Fruit fly (Drosophila melanogaster) whole organism, embryonic: ENCODE results near the gene CG9673.

ENCODE experiments used
- CG10654 ChIP-seq: fragments of 200-800 bp; sonication (Bioruptor generic); optimal IDR thresholded peaks from 2 replicates; lab custom pipeline; 2016; ENCODE audit warnings: missing biosample characterization, missing genetic modification characterization
- CG11560 ChIP-seq: fragments of 200-800 bp; sonication (Bioruptor generic); IDR thresholded peaks from 3 replicates; pipeline ENCODE4 v1.3.6; 2022; ENCODE audit warnings: missing biosample characterization, missing genetic modification characterization
- CG13424 ChIP-seq: fragments of 200-800 bp; sonication (Bioruptor generic); optimal IDR thresholded peaks from 2 replicates; lab custom pipeline; 2019; ENCODE audit warnings: missing biosample characterization, mild to moderate bottlenecking, missing genetic modification characterization, moderate library complexity
- CG15514 ChIP-seq: fragments of 200-800 bp; sonication (Bioruptor generic); optimal IDR thresholded peaks from 3 replicates; lab custom pipeline; 2017; ENCODE audit warnings: missing biosample characterization, missing genetic modification characterization, mild to moderate bottlenecking, moderate library complexity, missing genetic modification reagents
- CG17328 ChIP-seq: fragments of 200-800 bp; sonication (Bioruptor generic); IDR thresholded peaks from 2 replicates; pipeline ENCODE4 v1.3.6; 2022; ENCODE audit warnings: missing biosample characterization, missing genetic modification characterization
- CG17568 ChIP-seq: fragments of 200-800 bp; sonication (Bioruptor generic); optimal IDR thresholded peaks from 2 replicates; lab custom pipeline; 2018; ENCODE audit warnings: missing biosample characterization, mild to moderate bottlenecking, missing genetic modification characterization, moderate library complexity
- CG2712 ChIP-seq: fragments of 200-800 bp; optimal IDR thresholded peaks from 3 replicates; lab custom pipeline; 2019; ENCODE audit warnings: missing biosample characterization, mild to moderate bottlenecking, missing genetic modification characterization, moderate library complexity
- CG31224 ChIP-seq: fragments of 200-800 bp; sonication (Bioruptor generic); IDR thresholded peaks from 2 replicates; pipeline ENCODE4 v1.3.6; 2022; ENCODE audit warnings: missing biosample characterization, missing genetic modification characterization
- CG31441 ChIP-seq: fragments of 200-800 bp; sonication (Bioruptor generic); IDR thresholded peaks from 2 replicates; pipeline ENCODE4 v1.3.6; 2022; ENCODE audit warnings: missing biosample characterization, missing genetic modification characterization
- CG3163 ChIP-seq: fragments of 200-800 bp; sonication (Bioruptor generic); optimal IDR thresholded peaks from 3 replicates; lab custom pipeline; 2016; ENCODE audit warnings: missing biosample characterization, missing genetic modification characterization
- CG34376 ChIP-seq: fragments of 200-800 bp; sonication (Bioruptor generic); optimal IDR thresholded peaks from 2 replicates; lab custom pipeline; 2018; ENCODE audit warnings: missing biosample characterization, mild to moderate bottlenecking, missing genetic modification characterization
- CG4328 ChIP-seq: fragments of 200-800 bp; sonication (Bioruptor generic); optimal IDR thresholded peaks from 3 replicates; lab custom pipeline; 2017; ENCODE audit warnings: missing biosample characterization, missing genetic modification reagents, missing genetic modification characterization
- CG43689 ChIP-seq: fragments of 200-800 bp; sonication (Bioruptor generic); IDR thresholded peaks from 2 replicates; pipeline ENCODE4 v1.3.6; 2022; ENCODE audit warnings: missing biosample characterization, missing genetic modification characterization
- CG6765 ChIP-seq: fragments of 200-800 bp; sonication (Bioruptor generic); optimal IDR thresholded peaks from 3 replicates; lab custom pipeline; 2017; ENCODE audit warnings: missing biosample characterization, mild to moderate bottlenecking, missing genetic modification characterization
- CG6791 ChIP-seq: fragments of 200-800 bp; sonication (Bioruptor generic); IDR thresholded peaks from 3 replicates; pipeline ENCODE4 v1.3.6; 2022; ENCODE audit warnings: missing biosample characterization, missing genetic modification characterization; ENCODE audit not compliant: partially characterized antibody
- CG8281 ChIP-seq: fragments of 200-800 bp; sonication (Bioruptor generic); optimal IDR thresholded peaks from 2 replicates; lab custom pipeline; 2018; ENCODE audit warnings: missing biosample characterization, mild to moderate bottlenecking, missing genetic modification characterization, moderate library complexity
- CG8290 ChIP-seq, 3 experiments: fragments of 200-800 bp; sonication (Bioruptor generic); optimal IDR thresholded peaks; 2 replicates each; lab custom pipeline; 2016 to 2019; ENCODE audit warnings: missing biosample characterization in 3 of 3, missing genetic modification characterization in 3 of 3, mild to moderate bottlenecking in 2 of 3, moderate library complexity in 1 of 3
- CG8478 ChIP-seq: fragments of >200 bp; optimal IDR thresholded peaks from 2 replicates; lab custom pipeline; 2018
- Hmx ChIP-seq: fragments of 200-800 bp; sonication (Bioruptor generic); optimal IDR thresholded peaks from 2 replicates; lab custom pipeline; 2016; ENCODE audit warnings: missing biosample characterization, missing genetic modification characterization
- Mrtf ChIP-seq: fragments of 200-800 bp; sonication (Bioruptor generic); IDR thresholded peaks from 3 replicates; pipeline ENCODE4 v1.3.6; 2022; ENCODE audit warnings: missing biosample characterization, missing genetic modification characterization
- Oaz ChIP-seq: fragments of 200-800 bp; sonication (Bioruptor generic); IDR thresholded peaks from 2 replicates; pipeline ENCODE4 v1.3.6; 2022; ENCODE audit warnings: missing biosample characterization, missing genetic modification characterization
- Rx ChIP-seq: fragments of 200-800 bp; sonication (Bioruptor generic); IDR thresholded peaks from 2 replicates; pipeline ENCODE4 v1.3.6; 2022; ENCODE audit warnings: missing biosample characterization, missing genetic modification characterization
- Sin3A ChIP-seq: fragments of >200 bp; optimal IDR thresholded peaks from 2 replicates; lab custom pipeline; 2018
- Sry-δ ChIP-seq: fragments of 200-800 bp; sonication (Bioruptor generic); optimal IDR thresholded peaks from 2 replicates; lab custom pipeline; 2016; ENCODE audit warnings: missing biosample characterization, missing genetic modification characterization
- ac ChIP-seq: fragments of 200-800 bp; sonication (Bioruptor generic); optimal IDR thresholded peaks from 3 replicates; lab custom pipeline; 2017; ENCODE audit warnings: missing biosample characterization, mild to moderate bottlenecking, missing genetic modification characterization
- al ChIP-seq: fragments of 200-800 bp; sonication (Bioruptor generic); IDR thresholded peaks from 2 replicates; pipeline ENCODE4 v1.3.6; 2022; ENCODE audit warnings: missing biosample characterization, missing genetic modification characterization
- ash1 ChIP-seq: fragments of 200-800 bp; sonication (Bioruptor generic); optimal IDR thresholded peaks from 2 replicates; lab custom pipeline; 2018; ENCODE audit warnings: missing biosample characterization, mild to moderate bottlenecking, missing genetic modification characterization
- cg ChIP-seq: fragments of 200-800 bp; sonication (Bioruptor generic); optimal IDR thresholded peaks from 3 replicates; lab custom pipeline; 2019; ENCODE audit warnings: missing biosample characterization, mild to moderate bottlenecking, missing genetic modification characterization, moderate library complexity
- chm ChIP-seq: fragments of 200-800 bp; sonication (Bioruptor generic); IDR thresholded peaks from 2 replicates; pipeline ENCODE4 v1.3.6; 2022; ENCODE audit warnings: missing biosample characterization, missing genetic modification characterization
- croc ChIP-seq: fragments of 200-800 bp; sonication (Bioruptor generic); conservative IDR thresholded peaks from 3 replicates; pipeline ENCODE4 v1.3.6; 2022; ENCODE audit warnings: missing biosample characterization, missing genetic modification characterization
- dati ChIP-seq: fragments of 200-800 bp; sonication (Bioruptor generic); IDR thresholded peaks from 2 replicates; pipeline ENCODE4 v1.3.6; 2022; ENCODE audit warnings: missing biosample characterization, missing genetic modification characterization
- dm ChIP-seq: fragments of 200-800 bp; sonication (Bioruptor generic); optimal IDR thresholded peaks from 3 replicates; lab custom pipeline; 2016; ENCODE audit warnings: missing biosample characterization, missing genetic modification characterization
- ems ChIP-seq: fragments of 200-800 bp; sonication (Bioruptor generic); optimal IDR thresholded peaks from 3 replicates; lab custom pipeline; 2016; ENCODE audit warnings: missing biosample characterization, missing genetic modification characterization
- eyg ChIP-seq: fragments of 200-800 bp; sonication (Bioruptor generic); optimal IDR thresholded peaks from 3 replicates; lab custom pipeline; 2016; ENCODE audit warnings: missing biosample characterization, missing genetic modification characterization
- gce ChIP-seq: fragments of 200-800 bp; sonication (Bioruptor generic); IDR thresholded peaks from 3 replicates; pipeline ENCODE4 v1.3.6; 2022; ENCODE audit warnings: missing biosample characterization, missing genetic modification characterization
- gcm ChIP-seq: fragments of 200-800 bp; sonication (Bioruptor generic); optimal IDR thresholded peaks from 2 replicates; lab custom pipeline; 2019; ENCODE audit warnings: missing biosample characterization, mild to moderate bottlenecking, missing genetic modification characterization, moderate library complexity
- grn ChIP-seq: fragments of 200-800 bp; sonication (Bioruptor generic); optimal IDR thresholded peaks from 3 replicates; lab custom pipeline; 2017; ENCODE audit warnings: missing biosample characterization, missing genetic modification characterization
- gsb-n ChIP-seq: fragments of 200-800 bp; sonication (Bioruptor generic); optimal IDR thresholded peaks from 3 replicates; lab custom pipeline; 2018; ENCODE audit warnings: missing biosample characterization, mild to moderate bottlenecking, missing genetic modification characterization
- hb ChIP-seq: fragments of 200-800 bp; sonication (Bioruptor generic); IDR thresholded peaks from 3 replicates; pipeline ENCODE4 v1.3.6; 2022; ENCODE audit warnings: missing biosample characterization, missing genetic modification characterization; ENCODE audit not compliant: partially characterized antibody
- jing ChIP-seq: fragments of 200-800 bp; sonication (Bioruptor generic); optimal IDR thresholded peaks from 2 replicates; lab custom pipeline; 2018; ENCODE audit warnings: missing biosample characterization, mild to moderate bottlenecking, missing genetic modification characterization
- maf-S ChIP-seq: fragments of 200-800 bp; sonication (Bioruptor generic); optimal IDR thresholded peaks from 2 replicates; lab custom pipeline; 2016; ENCODE audit warnings: missing biosample characterization, missing genetic modification characterization
- otp ChIP-seq: fragments of 200-800 bp; sonication (Bioruptor generic); IDR thresholded peaks from 3 replicates; pipeline ENCODE4, ENCODE4 v1.3.6; 2022; ENCODE audit warnings: missing biosample characterization, missing genetic modification characterization
- pita ChIP-seq: fragments of 200-800 bp; sonication (Bioruptor generic); optimal IDR thresholded peaks from 2 replicates; lab custom pipeline; 2017; ENCODE audit warnings: missing biosample characterization, mild to moderate bottlenecking, missing genetic modification characterization
- prd ChIP-seq, 3 experiments: fragments of >200 bp in 2 of 3; fragments of 200-800 bp in 1 of 3; sonication (Bioruptor generic) in 1 of 3; optimal IDR thresholded peaks in 2 of 3; IDR thresholded peaks in 1 of 3; 2 replicates in 2 of 3; 3 replicates in 1 of 3; pipeline versions ENCODE4 v1.3.6 to Lab custom; 2017 to 2022; ENCODE audit warnings: missing biosample characterization in 1 of 3, missing genetic modification characterization in 1 of 3
- pros ChIP-seq: fragments of 200-800 bp; sonication (Bioruptor generic); optimal IDR thresholded peaks from 3 replicates; lab custom pipeline; 2019; ENCODE audit warnings: missing biosample characterization, mild to moderate bottlenecking, missing genetic modification characterization, moderate library complexity
- scrt ChIP-seq: fragments of 200-800 bp; sonication (Bioruptor generic); optimal IDR thresholded peaks from 2 replicates; lab custom pipeline; 2018; ENCODE audit warnings: missing biosample characterization, mild to moderate bottlenecking, missing genetic modification characterization, moderate library complexity
- tin ChIP-seq: fragments of 200-800 bp; sonication (Bioruptor generic); optimal IDR thresholded peaks from 3 replicates; lab custom pipeline; 2016; ENCODE audit warnings: missing biosample characterization, missing genetic modification characterization
- tx ChIP-seq: fragments of 200-800 bp; sonication (Bioruptor generic); optimal IDR thresholded peaks from 2 replicates; lab custom pipeline; 2016; ENCODE audit warnings: missing biosample characterization, missing genetic modification characterization
- wdn ChIP-seq: fragments of 200-800 bp; sonication (Bioruptor generic); IDR thresholded peaks from 2 replicates; pipeline ENCODE4 v1.3.6; 2022; ENCODE audit warnings: missing biosample characterization, missing genetic modification characterization
- z ChIP-seq: fragments of 200-800 bp; sonication (Bioruptor generic); IDR thresholded peaks from 3 replicates; pipeline ENCODE4 v1.3.6; 2022; ENCODE audit warnings: missing biosample characterization, missing genetic modification characterization
- zfh1 ChIP-seq: fragments of 200-800 bp; sonication (Bioruptor generic); IDR thresholded peaks from 3 replicates; pipeline ENCODE4 v1.3.6; 2022; ENCODE audit warnings: missing biosample characterization, missing genetic modification characterization

Gene CG9673

dm6 chrX:16691440-16691839 lies 12.2 kb downstream of the CG9673 start (continued):
- TF ChIP-seq CG15514 (GFP tag; lab: Kevin White, UChicago) = peak; percentile 56
- TF ChIP-seq CG2712 (tag; lab: Kevin White, UChicago) = peak; percentile 90
- TF ChIP-seq CG6791 = no peak
- peak; percentile 93 for TF ChIP-seq chm (GFP tag; lab: Robert Waterston, UW)
- peak; percentile 79 for TF ChIP-seq Mrtf (GFP tag; lab: Robert Waterston, UW)
- TF ChIP-seq CG43689 (GFP tag; lab: Robert Waterston, UW) = no peak
- no peak for TF ChIP-seq cg (GFP tag; lab: Kevin White, UChicago)
- peak; percentile 52 for TF ChIP-seq CG3163 (GFP tag; lab: Kevin White, UChicago)
- TF ChIP-seq otp = peak; percentile 87
- peak; percentile 70 for TF ChIP-seq Oaz (GFP tag; lab: Robert Waterston, UW)
- TF ChIP-seq CG31441 = peak; percentile 86
- TF ChIP-seq CG4328 (GFP tag; lab: Kevin White, UChicago) = peak; percentile 15
- peak; percentile 85 for TF ChIP-seq tin (GFP tag; lab: Kevin White, UChicago)
- TF ChIP-seq dati = peak; percentile 83
- no peak for TF ChIP-seq CG34376
- TF ChIP-seq CG8290 (GFP tag; optimal IDR thresholded peaks at IDR 0.05; lab: Kevin White, UChicago) = peak; percentile 65
- peak in 1 of 2 experiments; percentile 88 for TF ChIP-seq CG8290 (tag; optimal IDR thresholded peaks at IDR 0.05; lab: Kevin White, UChicago)
- peak; percentile 54; the same call in 1 of the 2 replicates for TF ChIP-seq wdn (GFP tag; lab: Robert Waterston, UW)
- TF ChIP-seq Sry-δ (GFP tag; lab: Kevin White, UChicago) = peak; percentile 44
- TF ChIP-seq CG11560 (tag; lab: Robert Waterston, UW) = peak; percentile 59; the same call in 2 of the 3 replicates
- TF ChIP-seq CG17328 (GFP tag; lab: Robert Waterston, UW) = peak; percentile 94
- TF ChIP-seq pita (GFP tag; lab: Kevin White, UChicago) = no peak
- no peak for TF ChIP-seq hb
- peak; percentile 84 for TF ChIP-seq CG10654 (GFP tag; lab: Kevin White, UChicago)
- no peak for TF ChIP-seq CG6765 (GFP tag; lab: Kevin White, UChicago)
- peak; percentile 79 for TF ChIP-seq CG17568 (GFP tag; lab: Kevin White, UChicago)
- TF ChIP-seq eyg (GFP tag; lab: Kevin White, UChicago) = peak; percentile 69
- no peak for TF ChIP-seq Sin3A (lab: Kevin White, UChicago)
- no peak for TF ChIP-seq Hmx
- peak; percentile 85 for TF ChIP-seq CG13424 (tag; lab: Kevin White, UChicago)
- peak; percentile 92 for TF ChIP-seq gce
- TF ChIP-seq pros (GFP tag; lab: Kevin White, UChicago) = no peak
- peak; percentile 9 for TF ChIP-seq grn (GFP tag; lab: Kevin White, UChicago)
- TF ChIP-seq jing = peak; percentile 89
- peak; percentile 84 for TF ChIP-seq gcm (GFP tag; lab: Kevin White, UChicago)
- peak; percentile 83 for TF ChIP-seq croc (GFP tag; lab: Robert Waterston, UW)
- no peak for TF ChIP-seq prd (optimal IDR thresholded peaks at IDR 0.05; lab: Kevin White, UChicago)
- TF ChIP-seq prd (GFP tag; IDR thresholded peaks at IDR 0.05; lab: Robert Waterston, UW) = peak; percentile 91
- peak; percentile 90 for TF ChIP-seq gsb-n (tag; lab: Kevin White, UChicago)
- TF ChIP-seq dm (GFP tag; lab: Kevin White, UChicago) = peak; percentile 36
- peak; percentile 39 for TF ChIP-seq scrt (GFP tag; lab: Kevin White, UChicago)
- TF ChIP-seq CG8478 (lab: Kevin White, UChicago) = no peak
- TF ChIP-seq ash1 (GFP tag; lab: Kevin White, UChicago) = peak; percentile 6
- peak; percentile 36 for TF ChIP-seq CG8281 (tag; lab: Kevin White, UChicago)
- peak; percentile 69; the same call in 2 of the 3 replicates for TF ChIP-seq z (GFP tag; lab: Robert Waterston, UW)
- peak; percentile 55 for TF ChIP-seq CG31224 (GFP tag; lab: Robert Waterston, UW)
- peak; percentile 38 for TF ChIP-seq ac (GFP tag; lab: Kevin White, UChicago)
- peak; percentile 63 for TF ChIP-seq al (GFP tag; lab: Robert Waterston, UW)
- peak; percentile 87 for TF ChIP-seq ems (GFP tag; lab: Kevin White, UChicago)
- peak; percentile 73 for TF ChIP-seq maf-S (GFP tag; lab: Kevin White, UChicago)
- peak; percentile 89 for TF ChIP-seq Rx
- peak; percentile 94 for TF ChIP-seq zfh1 (GFP tag; lab: Robert Waterston, UW)
- TF ChIP-seq tx (GFP tag; lab: Kevin White, UChicago) = peak; percentile 78
